Fruit fly (Drosophila melanogaster) Kc167 (cell line): ENCODE measurements around the gene qin.

Source experiments
- Myc ChIP-seq: fragments of >200 bp; optimal IDR thresholded peaks from 2 replicates; lab custom pipeline; 2017; ENCODE audit warnings: missing external identifiers
- Sin3A ChIP-seq: fragments of >200 bp; optimal IDR thresholded peaks from 2 replicates; lab custom pipeline; 2018; ENCODE audit warnings: missing external identifiers
- h ChIP-seq: fragments of >200 bp; optimal IDR thresholded peaks from 3 replicates; lab custom pipeline; 2018; ENCODE audit warnings: missing external identifiers
- insv ChIP-seq: fragments of >200 bp; optimal IDR thresholded peaks from 3 replicates; lab custom pipeline; 2018; ENCODE audit warnings: missing external identifiers
- psq ChIP-seq: fragments of >200 bp; optimal IDR thresholded peaks from 2 replicates; lab custom pipeline; 2017; ENCODE audit warnings: missing external identifiers
- ttk ChIP-seq: sonication (Bioruptor generic); optimal IDR thresholded peaks from 2 replicates; lab custom pipeline; 2017; ENCODE audit warnings: missing external identifiers

qin gene

dm6 chr3R:18669812-18670211 lies 79.0 kb downstream of the qin start:
- no peak for TF ChIP-seq h (lab: Kevin White, UChicago)
- TF ChIP-seq psq (lab: Kevin White, UChicago): no peak
- TF ChIP-seq Sin3A (lab: Kevin White, UChicago): no peak
- TF ChIP-seq Myc (lab: Kevin White, UChicago): no peak
- TF ChIP-seq insv (lab: Kevin White, UChicago): no peak
- no peak for TF ChIP-seq ttk (lab: Kevin White, UChicago)

dm6 chr3R:18670441-18671111 lies 79.7 kb downstream of the qin start:
- no peak for TF ChIP-seq insv (lab: Kevin White, UChicago)
- TF ChIP-seq ttk (lab: Kevin White, UChicago): no peak
- no peak for TF ChIP-seq psq (lab: Kevin White, UChicago)
- no peak for TF ChIP-seq Sin3A (lab: Kevin White, UChicago)
- TF ChIP-seq h (lab: Kevin White, UChicago): no peak
- TF ChIP-seq Myc (lab: Kevin White, UChicago): no peak

- TF ChIP-seq psq (lab: Kevin White, UChicago) (no peak), h (lab: Kevin White, UChicago) (no peak), Sin3A (lab: Kevin White, UChicago) (no peak), Myc (lab: Kevin White, UChicago) (no peak), ttk (lab: Kevin White, UChicago) (no peak)
Measured at dm6 chr3R:18671112-18671729, 80.4 kb downstream of the qin start, which contains the start of gene CG31230. CG31230 (plus strand) TSS chr3R:18671679.

- TF ChIP-seq psq (lab: Kevin White, UChicago): no peak
- TF ChIP-seq Sin3A (lab: Kevin White, UChicago): no peak
- TF ChIP-seq insv (lab: Kevin White, UChicago): no peak
- no peak for TF ChIP-seq h (lab: Kevin White, UChicago)
- no peak for TF ChIP-seq Myc (lab: Kevin White, UChicago)
- no peak for TF ChIP-seq ttk (lab: Kevin White, UChicago)
Measured at dm6 chr3R:18677500-18677940, 86.7 kb downstream of the qin start, which contains the start of the genes dind and CG7706. dind (minus strand) TSS chr3R:18677539. CG7706 (plus strand) TSS chr3R:18677818.

- no peak for TF ChIP-seq ttk (lab: Kevin White, UChicago)
- TF ChIP-seq Myc (lab: Kevin White, UChicago): no peak
Measured at dm6 chr3R:18680332-18680731, 89.5 kb downstream of the qin start, which contains the start of the genes CG46318 and ChT. CG46318 (plus strand) TSS chr3R:18680604. ChT (plus strand) TSS chr3R:18680604.

- no peak for TF ChIP-seq h (lab: Kevin White, UChicago)
- no peak for TF ChIP-seq Sin3A (lab: Kevin White, UChicago)
- no peak for TF ChIP-seq psq (lab: Kevin White, UChicago)
- no peak for TF ChIP-seq Myc (lab: Kevin White, UChicago)
- no peak for TF ChIP-seq ttk (lab: Kevin White, UChicago)
- no peak for TF ChIP-seq insv (lab: Kevin White, UChicago)
Measured at dm6 chr3R:18681054-18681453, 90.2 kb downstream of the qin start.

dm6 chr3R:18692619-18693018 lies 101.8 kb downstream of the qin start, which contains the start of gene Muc91C:
Muc91C (minus strand) TSS chr3R:18692719.
- TF ChIP-seq Myc (lab: Kevin White, UChicago) (no peak), h (lab: Kevin White, UChicago) (no peak), Sin3A (lab: Kevin White, UChicago) (no peak), insv (lab: Kevin White, UChicago) (no peak), psq (lab: Kevin White, UChicago) (no peak), ttk (lab: Kevin White, UChicago) (no peak)

- no peak for TF ChIP-seq h (lab: Kevin White, UChicago)
- no peak for TF ChIP-seq ttk (lab: Kevin White, UChicago)
- no peak for TF ChIP-seq psq (lab: Kevin White, UChicago)
Measured at dm6 chr3R:18693611-18694010, 102.8 kb downstream of the qin start, which contains the start of gene CG14300. CG14300 (minus strand) TSS chr3R:18693711.

- no peak for TF ChIP-seq ttk (lab: Kevin White, UChicago)
- TF ChIP-seq Sin3A (lab: Kevin White, UChicago): no peak
- no peak for TF ChIP-seq Myc (lab: Kevin White, UChicago)
- no peak for TF ChIP-seq psq (lab: Kevin White, UChicago)
- no peak for TF ChIP-seq insv (lab: Kevin White, UChicago)
- no peak for TF ChIP-seq h (lab: Kevin White, UChicago)
Measured at dm6 chr3R:18694952-18695351, 104.1 kb downstream of the qin start, which contains the start of gene CG34282. CG34282 (plus strand) TSS chr3R:18695252.

dm6 chr3R:18698855-18699569 lies 108.2 kb downstream of the qin start:
- TF ChIP-seq Sin3A (lab: Kevin White, UChicago) (no peak), psq (lab: Kevin White, UChicago) (no peak), ttk (lab: Kevin White, UChicago) (no peak), h (lab: Kevin White, UChicago) (no peak), insv (lab: Kevin White, UChicago) (no peak), Myc (lab: Kevin White, UChicago) (no peak)
